Fruit fly (Drosophila melanogaster) whole organism, prepupa: Measurements from ENCODE around the gene CG15818.

Experiments
- Blimp-1 ChIP-seq: fragments of 200-800 bp; sonication (Bioruptor generic); optimal IDR thresholded peaks from 3 replicates; lab custom pipeline; 2017; ENCODE audit warnings: missing biosample characterization, missing genetic modification characterization, mild to moderate bottlenecking, moderate library complexity, missing genetic modification reagents
- CG10631 ChIP-seq: fragments of 200-800 bp; sonication (Bioruptor generic); optimal IDR thresholded peaks from 2 replicates; lab custom pipeline; 2016; ENCODE audit warnings: missing biosample characterization, missing genetic modification characterization
- CG10669 ChIP-seq: fragments of 200-800 bp; sonication (Bioruptor generic); optimal IDR thresholded peaks from 3 replicates; lab custom pipeline; 2018; ENCODE audit warnings: missing biosample characterization, mild to moderate bottlenecking, missing genetic modification characterization, moderate library complexity
- CG11294 ChIP-seq: fragments of 200-800 bp; sonication (Bioruptor generic); IDR thresholded peaks from 2 replicates; pipeline ENCODE4 v1.3.6; 2022; ENCODE audit warnings: missing biosample characterization, missing genetic modification characterization
- CG11762 ChIP-seq: fragments of 200-800 bp; sonication (Bioruptor generic); optimal IDR thresholded peaks from 3 replicates; lab custom pipeline; 2016; ENCODE audit warnings: missing biosample characterization, missing genetic modification characterization; ENCODE audit not compliant: insufficient read depth
- CG11902 ChIP-seq: fragments of 200-800 bp; sonication (Bioruptor generic); optimal IDR thresholded peaks from 3 replicates; lab custom pipeline; 2016; ENCODE audit warnings: missing biosample characterization, missing genetic modification characterization
- CG15336 ChIP-seq: fragments of 200-800 bp; sonication (Bioruptor generic); IDR thresholded peaks from 2 replicates; pipeline ENCODE4 v1.3.6; 2022; ENCODE audit warnings: missing biosample characterization, missing genetic modification characterization
- CG1621 ChIP-seq: fragments of 200-800 bp; sonication (Bioruptor generic); optimal IDR thresholded peaks from 3 replicates; lab custom pipeline; 2018; ENCODE audit warnings: missing biosample characterization, mild to moderate bottlenecking, missing genetic modification characterization
- CG16779 ChIP-seq: fragments of 200-800 bp; sonication (Bioruptor generic); optimal IDR thresholded peaks from 3 replicates; lab custom pipeline; 2017; ENCODE audit warnings: missing biosample characterization, mild to moderate bottlenecking, missing genetic modification characterization
- CG3032 ChIP-seq: fragments of 200-800 bp; optimal IDR thresholded peaks from 2 replicates; lab custom pipeline; 2019; ENCODE audit warnings: missing biosample characterization, mild to moderate bottlenecking, missing genetic modification characterization, moderate library complexity
- CG31627 ChIP-seq: fragments of 200-800 bp; sonication (Bioruptor generic); optimal IDR thresholded peaks from 3 replicates; lab custom pipeline; 2016; ENCODE audit warnings: missing biosample characterization, missing genetic modification characterization
- CG32006 ChIP-seq: fragments of 200-800 bp; sonication (Bioruptor generic); optimal IDR thresholded peaks from 3 replicates; lab custom pipeline; 2017; ENCODE audit warnings: missing biosample characterization, mild to moderate bottlenecking, missing genetic modification characterization
- CG34406 ChIP-seq: fragments of 200-800 bp; sonication (Bioruptor generic); optimal IDR thresholded peaks from 3 replicates; lab custom pipeline; 2016; ENCODE audit warnings: missing biosample characterization, missing genetic modification characterization
- CG3919 ChIP-seq: fragments of 200-800 bp; sonication (Bioruptor generic); optimal IDR thresholded peaks from 3 replicates; lab custom pipeline; 2016; ENCODE audit warnings: missing biosample characterization, missing genetic modification characterization
- CG4318 ChIP-seq: fragments of 200-800 bp; sonication (Bioruptor generic); optimal IDR thresholded peaks from 3 replicates; lab custom pipeline; 2017; ENCODE audit warnings: missing biosample characterization, mild to moderate bottlenecking, missing genetic modification characterization
- CG6163 ChIP-seq: fragments of 200-800 bp; sonication (Bioruptor generic); IDR thresholded peaks from 3 replicates; pipeline ENCODE4 v1.3.6; 2022; ENCODE audit warnings: missing biosample characterization, missing genetic modification characterization
- CG6276 ChIP-seq: fragments of 200-800 bp; sonication (Bioruptor generic); optimal IDR thresholded peaks from 2 replicates; lab custom pipeline; 2017; ENCODE audit warnings: missing biosample characterization, mild to moderate bottlenecking, missing genetic modification characterization
- CG6792 ChIP-seq: fragments of 200-800 bp; sonication (Bioruptor generic); optimal IDR thresholded peaks from 3 replicates; lab custom pipeline; 2016; ENCODE audit warnings: missing biosample characterization, missing genetic modification characterization
- CG6808 ChIP-seq: fragments of 200-800 bp; sonication (Bioruptor generic); optimal IDR thresholded peaks from 3 replicates; lab custom pipeline; 2017; ENCODE audit warnings: missing biosample characterization, missing genetic modification characterization, mild to moderate bottlenecking, moderate library complexity, missing genetic modification reagents
- CG6854 ChIP-seq: fragments of 200-800 bp; sonication (Bioruptor generic); optimal IDR thresholded peaks from 2 replicates; lab custom pipeline; 2017; ENCODE audit warnings: missing biosample characterization, mild to moderate bottlenecking, missing genetic modification characterization
- CG7368 ChIP-seq: fragments of 200-800 bp; sonication (Bioruptor generic); optimal IDR thresholded peaks from 3 replicates; lab custom pipeline; 2016; ENCODE audit warnings: missing biosample characterization, missing genetic modification characterization
- CG8119 ChIP-seq: fragments of 200-800 bp; sonication (Bioruptor generic); IDR thresholded peaks from 3 replicates; pipeline ENCODE4 v1.3.6; 2022; ENCODE audit warnings: missing biosample characterization, missing genetic modification characterization
- CG8319 ChIP-seq: fragments of 200-800 bp; sonication (Bioruptor generic); optimal IDR thresholded peaks from 3 replicates; lab custom pipeline; 2016; ENCODE audit warnings: missing biosample characterization, missing genetic modification characterization
- CG8632 ChIP-seq: fragments of 200-800 bp; sonication (Bioruptor generic); optimal IDR thresholded peaks from 3 replicates; lab custom pipeline; 2016; ENCODE audit warnings: missing biosample characterization, missing genetic modification characterization
- CG9139 ChIP-seq: fragments of 200-800 bp; sonication (Bioruptor generic); optimal IDR thresholded peaks from 3 replicates; lab custom pipeline; 2017; ENCODE audit warnings: missing biosample characterization, mild to moderate bottlenecking, missing genetic modification characterization
- Eip75B ChIP-seq: fragments of 200-800 bp; sonication (Bioruptor generic); optimal IDR thresholded peaks from 3 replicates; lab custom pipeline; 2016; ENCODE audit warnings: missing biosample characterization, missing genetic modification characterization
- Eip78C ChIP-seq: fragments of 200-800 bp; sonication (Bioruptor generic); peaks from one replicate; lab custom pipeline; 2016; ENCODE audit warnings: missing biosample characterization, missing genetic modification characterization
- Ets21C ChIP-seq: fragments of 200-800 bp; sonication (Bioruptor generic); optimal IDR thresholded peaks from 3 replicates; lab custom pipeline; 2016; ENCODE audit warnings: missing biosample characterization, missing genetic modification characterization
- Ets96B ChIP-seq: fragments of 200-800 bp; optimal IDR thresholded peaks from 2 replicates; lab custom pipeline; 2019; ENCODE audit warnings: missing biosample characterization, mild to moderate bottlenecking, missing genetic modification characterization, moderate library complexity
- Gug ChIP-seq: fragments of 200-800 bp; sonication (Bioruptor generic); IDR thresholded peaks from 2 replicates; pipeline ENCODE4 v1.3.6; 2022; ENCODE audit warnings: missing biosample characterization, missing genetic modification characterization
- Hr38 ChIP-seq: sonication (Bioruptor generic); optimal IDR thresholded peaks from 2 replicates; lab custom pipeline; 2016; ENCODE audit warnings: missing biosample characterization, missing genetic modification characterization
- Hr39 ChIP-seq: fragments of 200-800 bp; sonication (Bioruptor generic); optimal IDR thresholded peaks from 2 replicates; lab custom pipeline; 2016; ENCODE audit warnings: missing biosample characterization, missing genetic modification characterization
- Hr4 ChIP-seq: fragments of 200-800 bp; sonication (Bioruptor generic); optimal IDR thresholded peaks from 3 replicates; lab custom pipeline; 2016; ENCODE audit warnings: missing biosample characterization, missing genetic modification characterization
- Met ChIP-seq: fragments of 200-800 bp; sonication (Bioruptor generic); optimal IDR thresholded peaks from 3 replicates; lab custom pipeline; 2016; ENCODE audit warnings: missing biosample characterization, missing genetic modification characterization
- Smox ChIP-seq: fragments of 200-800 bp; sonication (Bioruptor generic); optimal IDR thresholded peaks from 3 replicates; lab custom pipeline; 2016; ENCODE audit warnings: missing biosample characterization, missing genetic modification characterization
- Sox102F ChIP-seq: fragments of 200-800 bp; sonication (Bioruptor generic); optimal IDR thresholded peaks from 2 replicates; lab custom pipeline; 2016; ENCODE audit warnings: missing biosample characterization, mild to moderate bottlenecking, missing genetic modification characterization
- Sox15 ChIP-seq: fragments of 200-800 bp; sonication (Bioruptor generic); optimal IDR thresholded peaks from 3 replicates; lab custom pipeline; 2016; ENCODE audit warnings: missing biosample characterization, missing genetic modification characterization
- achi ChIP-seq: fragments of 200-800 bp; sonication (Bioruptor generic); optimal IDR thresholded peaks from 3 replicates; lab custom pipeline; 2016; ENCODE audit warnings: missing biosample characterization, missing genetic modification characterization
- acj6 ChIP-seq: fragments of 200-800 bp; sonication (Bioruptor generic); optimal IDR thresholded peaks from 3 replicates; lab custom pipeline; 2016; ENCODE audit warnings: missing biosample characterization, missing genetic modification characterization
- dac ChIP-seq: fragments of 200-800 bp; sonication (Bioruptor generic); optimal IDR thresholded peaks from 2 replicates; lab custom pipeline; 2017; ENCODE audit warnings: missing biosample characterization, mild to moderate bottlenecking, missing genetic modification characterization
- dsx ChIP-seq: fragments of 200-800 bp; optimal IDR thresholded peaks from 3 replicates; lab custom pipeline; 2019; ENCODE audit warnings: missing biosample characterization, mild to moderate bottlenecking, missing genetic modification characterization, moderate library complexity; ENCODE audit not compliant: poor library complexity, severe bottlenecking
- fd85E ChIP-seq: fragments of 200-800 bp; sonication (Bioruptor generic); optimal IDR thresholded peaks from 3 replicates; lab custom pipeline; 2016; ENCODE audit warnings: missing biosample characterization, missing genetic modification characterization
- lz ChIP-seq: fragments of 200-800 bp; sonication (Bioruptor generic); optimal IDR thresholded peaks from 3 replicates; lab custom pipeline; 2016; ENCODE audit warnings: missing biosample characterization, missing genetic modification characterization
- net ChIP-seq: fragments of 200-800 bp; sonication (Bioruptor generic); optimal IDR thresholded peaks from 3 replicates; lab custom pipeline; 2016; ENCODE audit warnings: missing biosample characterization, missing genetic modification characterization
- salr ChIP-seq, 2 experiments: fragments of 200-800 bp; sonication (Bioruptor generic); optimal IDR thresholded peaks; 3 replicates each; lab custom pipeline; 2016 to 2018; ENCODE audit warnings: missing biosample characterization in 2 of 2, missing genetic modification characterization in 2 of 2, mild to moderate bottlenecking in 1 of 2
- ss ChIP-seq, 2 experiments: fragments of 200-800 bp; sonication (Bioruptor generic); optimal IDR thresholded peaks; 2 replicates in 1 of 2; 3 replicates in 1 of 2; lab custom pipeline; 2017 to 2018; ENCODE audit warnings: mild to moderate bottlenecking in 2 of 2, missing biosample characterization in 2 of 2, missing genetic modification characterization in 2 of 2, moderate library complexity in 1 of 2
- svp ChIP-seq: fragments of 200-800 bp; sonication (Bioruptor generic); peaks from one replicate; lab custom pipeline; 2016; ENCODE audit warnings: missing biosample characterization, missing genetic modification characterization
- topi ChIP-seq: fragments of 200-800 bp; sonication (Bioruptor generic); optimal IDR thresholded peaks from 3 replicates; lab custom pipeline; 2016; ENCODE audit warnings: missing biosample characterization, missing genetic modification characterization

Gene CG15818

DNA sequence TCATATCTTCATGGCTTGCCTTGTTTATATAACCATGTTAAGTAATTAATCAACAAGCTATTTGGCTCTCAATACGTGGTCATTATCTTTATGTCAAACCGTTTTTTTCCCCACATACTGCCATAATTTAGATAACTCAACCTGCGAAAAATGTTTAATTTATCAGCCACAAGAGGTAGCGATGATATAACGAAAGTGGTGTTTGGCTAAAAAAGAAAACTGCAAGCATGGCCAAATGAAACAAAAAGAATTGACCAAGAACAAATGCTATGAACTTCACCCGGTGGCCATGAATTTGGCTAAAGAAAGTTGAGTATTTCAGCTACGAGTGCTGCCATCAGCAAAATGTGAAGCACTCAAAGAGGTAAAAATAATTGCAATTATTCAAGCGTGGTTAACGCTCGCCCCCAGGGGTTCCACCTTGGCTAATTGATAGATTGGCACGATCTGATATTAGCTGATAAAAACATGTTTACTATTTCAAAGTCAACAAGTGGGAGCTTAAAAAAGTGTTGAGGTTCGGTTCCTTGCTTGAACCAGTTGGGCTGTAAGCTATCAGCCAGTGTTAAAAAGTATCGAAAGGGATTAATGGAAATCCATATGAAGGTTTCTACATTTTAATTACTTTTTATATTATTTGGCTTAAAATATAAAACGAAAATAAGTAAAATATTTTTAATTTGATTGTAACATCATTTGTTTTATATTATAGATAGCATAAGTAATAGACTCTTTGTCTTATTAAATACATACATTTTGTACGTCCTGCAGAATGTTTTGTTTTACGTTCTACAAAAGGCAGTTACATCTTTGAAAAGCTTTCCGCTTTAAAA is 26.0 kb downstream of the CG15818 start (continued):
- TF ChIP-seq fd85E (GFP tag; lab: Kevin White, UChicago), result no peak
- peak; percentile 2 for TF ChIP-seq achi (GFP tag; lab: Kevin White, UChicago)
- TF ChIP-seq Sox102F (GFP tag; lab: Kevin White, UChicago), result no peak
- no peak for TF ChIP-seq svp (GFP tag; lab: Kevin White, UChicago)
- TF ChIP-seq CG6276 (GFP tag; lab: Kevin White, UChicago), result no peak
- no peak for TF ChIP-seq CG34406 (GFP tag; lab: Kevin White, UChicago)
- peak; percentile 60 for TF ChIP-seq CG10631
- no peak for TF ChIP-seq CG11902
- no peak for TF ChIP-seq Eip75B (GFP tag; lab: Kevin White, UChicago)
- TF ChIP-seq dsx (GFP tag; lab: Kevin White, UChicago), result no peak
- no peak for TF ChIP-seq CG8319
- peak; percentile 7 for TF ChIP-seq CG8632 (GFP tag; lab: Kevin White, UChicago)
- TF ChIP-seq dac, result no peak
- TF ChIP-seq, all 60 proteins: peak for 14

dm6 chr2L:7437325-7437707 is 26.6 kb downstream of the CG15818 start, which contains the start of gene CG5973:
TSS of gene CG5973 (plus strand) at chr2L:7437492.
- TF ChIP-seq Met (GFP tag; lab: Kevin White, UChicago) (no peak), Sox15 (GFP tag; lab: Kevin White, UChicago) (no peak), CG6854 (GFP tag; lab: Kevin White, UChicago) (peak; percentile 23), CG3919 (GFP tag; lab: Kevin White, UChicago) (peak; percentile 15), CG11762 (no peak), CG6808 (GFP tag; lab: Kevin White, UChicago) (no peak), Blimp-1 (GFP tag; lab: Kevin White, UChicago) (no peak), acj6 (GFP tag; lab: Kevin White, UChicago) (no peak), Gug (GFP tag; lab: Robert Waterston, UW) (no peak), CG4318 (GFP tag; lab: Kevin White, UChicago) (no peak), Ets21C (GFP tag; lab: Kevin White, UChicago) (no peak), CG16779 (tag; lab: Kevin White, UChicago) (peak; percentile 13), topi (GFP tag; lab: Kevin White, UChicago) (no peak), fd85E (GFP tag; lab: Kevin White, UChicago) (no peak), Hr39 (GFP tag; lab: Kevin White, UChicago) (no peak), CG6276 (GFP tag; lab: Kevin White, UChicago) (peak; percentile 18), CG6792 (GFP tag; lab: Kevin White, UChicago) (no peak), CG31627 (GFP tag; lab: Kevin White, UChicago) (no peak), Smox (GFP tag; lab: Kevin White, UChicago) (no peak), CG7368 (GFP tag; lab: Kevin White, UChicago) (no peak), CG9139 (GFP tag; lab: Kevin White, UChicago) (peak; percentile 47), CG8319 (no peak), achi (GFP tag; lab: Kevin White, UChicago) (no peak), net (GFP tag; lab: Kevin White, UChicago) (peak; percentile 12), CG10669 (GFP tag; lab: Kevin White, UChicago) (no peak), Eip78C (GFP tag; lab: Kevin White, UChicago) (peak; percentile 26), CG11294 (GFP tag; lab: Robert Waterston, UW) (no peak), CG34406 (GFP tag; lab: Kevin White, UChicago) (no peak), Sox102F (GFP tag; lab: Kevin White, UChicago) (no peak), CG32006 (peak; percentile 43), salr (GFP tag; optimal IDR thresholded peaks at IDR 0.05; lab: Kevin White, UChicago) (no peak), Hr4 (GFP tag; lab: Kevin White, UChicago) (no peak), lz (no peak), CG3032 (no peak), svp (GFP tag; lab: Kevin White, UChicago) (peak; percentile 17), CG6163 (0 out of 3 replicates have a peak, but pooled peaks have one; percentile 33), CG8632 (GFP tag; lab: Kevin White, UChicago) (no peak), ss (GFP tag; optimal IDR thresholded peaks at IDR 0.05; lab: Kevin White, UChicago) (no peak), Hr38 (GFP tag; lab: Kevin White, UChicago) (no peak), Eip75B (GFP tag; lab: Kevin White, UChicago) (peak; percentile 1), CG8119 (GFP tag; lab: Robert Waterston, UW) (peak; percentile 37; the same call in 1 of the 3 replicates), CG1621 (tag; lab: Kevin White, UChicago) (peak; percentile 15), Ets96B (tag; lab: Kevin White, UChicago) (no peak), CG15336 (GFP tag; lab: Robert Waterston, UW) (no peak; the same call in 1 of the 2 replicates)
